Worm (Caenorhabditis elegans): ENCODE measurements around the gene str-198.

Gene str-198

DNA sequence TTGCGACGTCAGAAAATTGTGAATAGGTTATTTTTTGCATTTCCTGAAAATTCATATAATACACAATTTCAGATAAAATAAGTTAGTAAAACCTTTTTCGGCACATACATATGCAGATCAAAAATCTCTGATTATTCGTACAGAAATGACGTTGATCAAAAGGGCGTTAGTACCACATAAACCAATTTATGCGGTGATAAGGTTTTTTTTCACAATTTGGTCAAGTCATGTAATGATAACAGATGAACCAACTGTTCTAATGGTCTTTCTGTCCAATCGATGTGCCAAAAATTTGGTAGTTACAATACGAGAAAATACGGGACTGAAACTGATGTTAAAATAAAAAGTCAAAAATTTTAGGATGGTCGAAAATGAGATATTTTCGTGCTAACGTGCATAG is 32.4 kb downstream of the str-198 start:
- TF ChIP-seq elt-1 (tag; optimal IDR thresholded peaks at IDR 0.05; ENCODE audit: borderline replicate concordance, insufficient read depth), result no peak
- TF ChIP-seq ceh-43 (GFP tag; optimal IDR thresholded peaks at IDR 0.05), result no peak
- TF ChIP-seq mls-2 (tag; optimal IDR thresholded peaks at IDR 0.05), result no peak
- no peak for TF ChIP-seq ceh-83 (GFP tag; optimal IDR thresholded peaks at IDR 0.05)
- TF ChIP-seq lin-32 (GFP tag; optimal IDR thresholded peaks at IDR 0.05), result no peak
- no peak for TF ChIP-seq nhr-12 (tag; optimal IDR thresholded peaks at IDR 0.05)
- TF ChIP-seq flh-1 (GFP tag; optimal IDR thresholded peaks at IDR 0.05), result no peak
- no peak for TF ChIP-seq nhr-2 (tag; optimal IDR thresholded peaks at IDR 0.05)
- TF ChIP-seq blmp-1 (tag; optimal IDR thresholded peaks at IDR 0.05), result no peak
- TF ChIP-seq unc-62 (GFP tag; optimal IDR thresholded peaks at IDR 0.05), result no peak

DNA sequence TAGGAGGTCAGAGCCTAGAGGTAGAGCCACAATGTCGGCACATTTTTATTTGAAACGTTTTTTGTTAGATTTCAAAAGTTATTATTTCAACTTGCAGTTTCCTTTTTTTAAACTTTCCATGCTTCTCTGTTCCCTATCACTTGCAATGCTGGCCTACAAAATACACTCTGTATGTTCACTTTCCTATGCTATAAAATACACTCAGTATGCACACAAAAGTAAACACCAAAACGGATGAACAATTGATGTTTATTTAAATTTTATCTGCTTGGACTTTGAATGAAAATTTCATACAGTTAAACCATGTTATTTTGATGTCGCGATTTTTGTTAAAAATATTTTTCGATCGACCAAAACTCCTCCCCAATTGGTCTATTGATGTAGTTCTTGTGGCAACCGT is 33.1 kb downstream of the str-198 start:
- TF ChIP-seq ceh-43 (GFP tag; optimal IDR thresholded peaks at IDR 0.05), result no peak
- TF ChIP-seq elt-3 (tag; optimal IDR thresholded peaks at IDR 0.05), result no peak
- no peak for TF ChIP-seq zip-8 (tag; optimal IDR thresholded peaks at IDR 0.05)
- no peak for TF ChIP-seq nhr-2 (tag; optimal IDR thresholded peaks at IDR 0.05)
- TF ChIP-seq lin-13 (tag; optimal IDR thresholded peaks at IDR 0.05), result no peak
- TF ChIP-seq ces-1 (GFP tag; optimal IDR thresholded peaks at IDR 0.05), result no peak
- no peak for TF ChIP-seq elt-1 (tag; optimal IDR thresholded peaks at IDR 0.05; ENCODE audit: borderline replicate concordance, insufficient read depth)
- no peak for TF ChIP-seq cnd-1 (tag; optimal IDR thresholded peaks at IDR 0.05)
- TF ChIP-seq sptf-1 (tag; optimal IDR thresholded peaks at IDR 0.05), result no peak

ce11 chrV:16090685-16091084 is 43.1 kb downstream of the str-198 start, which contains the start of gene F22B8.3:
Gene F22B8.3, plus strand, starts transcription at chrV:16090985.
- no peak for TF ChIP-seq flh-1 (GFP tag; optimal IDR thresholded peaks at IDR 0.05)
- TF ChIP-seq cnd-1 (tag; optimal IDR thresholded peaks at IDR 0.05), result no peak
- TF ChIP-seq mls-2 (tag; optimal IDR thresholded peaks at IDR 0.05), result no peak
- no peak for TF ChIP-seq bed-3 (GFP tag; optimal IDR thresholded peaks at IDR 0.05)
- TF ChIP-seq lsy-2 (tag; optimal IDR thresholded peaks at IDR 0.05), result no peak

DNA sequence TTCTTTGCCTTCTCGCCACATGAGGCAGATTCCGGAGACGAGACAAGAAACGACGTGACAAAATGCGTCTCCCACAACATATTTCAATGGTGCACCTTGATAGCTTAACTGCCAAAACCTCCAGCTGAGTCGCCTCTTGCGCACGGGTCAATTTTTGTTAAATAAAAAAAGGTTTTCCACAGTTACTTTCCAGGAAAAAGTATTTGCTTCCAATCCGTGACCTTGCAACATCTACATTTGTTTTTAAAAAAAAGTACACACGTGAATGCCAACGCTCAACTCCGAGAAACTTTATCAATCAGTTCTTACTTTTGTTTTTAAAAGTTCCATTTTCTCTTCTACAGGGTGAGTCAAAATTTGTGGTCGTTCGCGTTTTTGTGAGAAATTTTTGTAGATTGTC is 46.7 kb downstream of the str-198 start, which contains the start of gene F22B8.7:
TSS of gene F22B8.7 (plus strand) at position 301 of the 400 bp plus-strand sequence.
- no peak for TF ChIP-seq lin-32 (GFP tag; optimal IDR thresholded peaks at IDR 0.05)
- TF ChIP-seq hlh-1 (tag; optimal IDR thresholded peaks at IDR 0.05), result no peak
- TF ChIP-seq ham-2 (GFP tag; optimal IDR thresholded peaks at IDR 0.05), result no peak
- TF ChIP-seq mep-1 (tag; optimal IDR thresholded peaks at IDR 0.05), result no peak
- no peak for TF ChIP-seq mab-5 (tag; optimal IDR thresholded peaks at IDR 0.05)
- no peak for TF ChIP-seq flh-1 (GFP tag; optimal IDR thresholded peaks at IDR 0.05)
- no peak for TF ChIP-seq bed-3 (GFP tag; optimal IDR thresholded peaks at IDR 0.05)
- TF ChIP-seq elt-3 (tag; optimal IDR thresholded peaks at IDR 0.05), result no peak
- TF ChIP-seq blmp-1 (tag; optimal IDR thresholded peaks at IDR 0.05), result no peak
- no peak for TF ChIP-seq lsy-2 (tag; optimal IDR thresholded peaks at IDR 0.05)
- TF ChIP-seq sem-2 (GFP tag; optimal IDR thresholded peaks at IDR 0.05), result no peak
- TF ChIP-seq zip-8 (tag; optimal IDR thresholded peaks at IDR 0.05), result no peak
- TF ChIP-seq unc-62 (GFP tag; optimal IDR thresholded peaks at IDR 0.05), result no peak
- TF ChIP-seq nhr-12 (tag; optimal IDR thresholded peaks at IDR 0.05), result no peak
- no peak for TF ChIP-seq unc-120 (tag; optimal IDR thresholded peaks at IDR 0.05; ENCODE audit: poor library complexity, severe bottlenecking)
- TF ChIP-seq lin-13 (tag; optimal IDR thresholded peaks at IDR 0.05), result no peak
- no peak for TF ChIP-seq sptf-1 (tag; optimal IDR thresholded peaks at IDR 0.05)
- no peak for TF ChIP-seq mls-2 (tag; optimal IDR thresholded peaks at IDR 0.05)
- no peak for TF ChIP-seq unc-39 (tag; optimal IDR thresholded peaks at IDR 0.05)

- TF ChIP-seq ceh-39 (tag; optimal IDR thresholded peaks at IDR 0.05) (no peak), unc-39 (tag; optimal IDR thresholded peaks at IDR 0.05) (no peak), zip-8 (tag; optimal IDR thresholded peaks at IDR 0.05) (peak; percentile 5), cnd-1 (tag; optimal IDR thresholded peaks at IDR 0.05) (peak; percentile 64), hlh-1 (tag; optimal IDR thresholded peaks at IDR 0.05) (no peak), ceh-83 (GFP tag; optimal IDR thresholded peaks at IDR 0.05) (no peak)
Measured at ce11 chrV:16094862-16095261, 47.3 kb downstream of the str-198 start.

Data from whole organism, mixed stage, embryonic.